Fruit fly (Drosophila melanogaster) whole organism, embryonic: ENCODE data around the gene CG7601.

Experiments used
- Atf6 ChIP-seq: fragments of 200-800 bp; sonication (Bioruptor generic); IDR thresholded peaks from 2 replicates; pipeline ENCODE4 v1.3.6; 2022; ENCODE audit warnings: missing biosample characterization, missing genetic modification characterization
- B-H2 ChIP-seq: fragments of 200-800 bp; sonication (Bioruptor generic); optimal IDR thresholded peaks from 2 replicates; lab custom pipeline; 2018; ENCODE audit warnings: missing biosample characterization, mild to moderate bottlenecking, missing genetic modification characterization
- BEAF-32 ChIP-seq: fragments of 200-800 bp; sonication (Bioruptor generic); optimal IDR thresholded peaks from 3 replicates; lab custom pipeline; 2017; ENCODE audit warnings: missing biosample characterization, missing genetic modification characterization, mild to moderate bottlenecking, moderate library complexity, missing genetic modification reagents
- Bdp1 ChIP-seq: fragments of 200-800 bp; sonication (Bioruptor generic); optimal IDR thresholded peaks from 3 replicates; lab custom pipeline; 2016; ENCODE audit warnings: missing biosample characterization, missing genetic modification characterization
- BtbVII ChIP-seq: fragments of 200-800 bp; sonication (Bioruptor generic); optimal IDR thresholded peaks from 3 replicates; lab custom pipeline; 2017; ENCODE audit warnings: missing biosample characterization, mild to moderate bottlenecking, missing genetic modification characterization
- CG11398 ChIP-seq: fragments of 200-800 bp; sonication (Bioruptor generic); optimal IDR thresholded peaks from 2 replicates; lab custom pipeline; 2016; ENCODE audit warnings: missing biosample characterization, missing genetic modification characterization
- CG13894 ChIP-seq: fragments of 200-800 bp; sonication (Bioruptor generic); optimal IDR thresholded peaks from 3 replicates; lab custom pipeline; 2018; ENCODE audit warnings: missing biosample characterization, mild to moderate bottlenecking, missing genetic modification characterization, moderate library complexity
- CG14050 ChIP-seq: fragments of 200-800 bp; sonication (Bioruptor generic); IDR thresholded peaks from 3 replicates; pipeline ENCODE4 v1.3.6; 2022; ENCODE audit warnings: missing biosample characterization, missing genetic modification characterization
- CG17361 ChIP-seq: fragments of 200-800 bp; sonication (Bioruptor generic); IDR thresholded peaks from 3 replicates; pipeline ENCODE4 v1.3.6; 2022; ENCODE audit warnings: missing biosample characterization, missing genetic modification characterization
- CG17612 ChIP-seq: fragments of 200-800 bp; sonication (Bioruptor generic); IDR thresholded peaks from 2 replicates; pipeline ENCODE4 v1.3.6; 2022; ENCODE audit warnings: missing biosample characterization, missing genetic modification characterization
- CG17802 ChIP-seq: fragments of 200-800 bp; sonication (Bioruptor generic); optimal IDR thresholded peaks from 2 replicates; lab custom pipeline; 2018; ENCODE audit warnings: missing biosample characterization, mild to moderate bottlenecking, missing genetic modification characterization, moderate library complexity
- CG17829 ChIP-seq: fragments of 200-800 bp; optimal IDR thresholded peaks from 2 replicates; lab custom pipeline; 2019; ENCODE audit warnings: missing biosample characterization, mild to moderate bottlenecking, missing genetic modification characterization, moderate library complexity
- CG2202 ChIP-seq: fragments of 200-800 bp; sonication (Bioruptor generic); optimal IDR thresholded peaks from 2 replicates; lab custom pipeline; 2018; ENCODE audit warnings: missing biosample characterization, mild to moderate bottlenecking, missing genetic modification characterization
- CG32532 ChIP-seq: fragments of 200-800 bp; sonication (Bioruptor generic); IDR thresholded peaks from 2 replicates; pipeline ENCODE4 v1.3.6; 2022; ENCODE audit warnings: missing biosample characterization, missing genetic modification characterization
- CG33213 ChIP-seq: fragments of 200-800 bp; sonication (Bioruptor generic); optimal IDR thresholded peaks from 3 replicates; lab custom pipeline; 2016; ENCODE audit warnings: missing biosample characterization, missing genetic modification characterization
- CG34422 ChIP-seq: fragments of 200-800 bp; sonication (Bioruptor generic); IDR thresholded peaks from 3 replicates; pipeline ENCODE4 v1.3.6; 2022; ENCODE audit warnings: missing biosample characterization, missing genetic modification characterization
- CG4404 ChIP-seq: fragments of 200-800 bp; sonication (Bioruptor generic); IDR thresholded peaks from 2 replicates; pipeline ENCODE4 v1.3.6; 2022; ENCODE audit warnings: missing biosample characterization, missing genetic modification characterization
- CG6765 ChIP-seq: fragments of 200-800 bp; sonication (Bioruptor generic); optimal IDR thresholded peaks from 3 replicates; lab custom pipeline; 2017; ENCODE audit warnings: missing biosample characterization, mild to moderate bottlenecking, missing genetic modification characterization
- CG6854 ChIP-seq: fragments of 200-800 bp; sonication (Bioruptor generic); optimal IDR thresholded peaks from 3 replicates; lab custom pipeline; 2017; ENCODE audit warnings: missing biosample characterization, mild to moderate bottlenecking, missing genetic modification characterization
- CG7372 ChIP-seq: fragments of 200-800 bp; sonication (Bioruptor generic); IDR thresholded peaks from 2 replicates; pipeline ENCODE4 v1.3.6; 2022; ENCODE audit warnings: missing biosample characterization, missing genetic modification characterization
- CG7963 ChIP-seq: fragments of 200-800 bp; sonication (Bioruptor generic); IDR thresholded peaks from 3 replicates; pipeline ENCODE4 v1.3.6; 2022; ENCODE audit warnings: missing biosample characterization, missing genetic modification characterization; ENCODE audit not compliant: partially characterized antibody
- Dll ChIP-seq: fragments of 200-800 bp; sonication (Bioruptor generic); IDR thresholded peaks from 4 replicates; pipeline ENCODE4 v1.3.6; 2022; ENCODE audit warnings: missing biosample characterization, missing genetic modification characterization; ENCODE audit not compliant: partially characterized antibody
- Dp ChIP-seq: fragments of 200-800 bp; sonication (Bioruptor generic); optimal IDR thresholded peaks from 2 replicates; lab custom pipeline; 2018; ENCODE audit warnings: missing biosample characterization, mild to moderate bottlenecking, missing genetic modification characterization, moderate library complexity
- ERR ChIP-seq: fragments of 200-800 bp; sonication (Bioruptor generic); optimal IDR thresholded peaks from 2 replicates; lab custom pipeline; 2016; ENCODE audit warnings: missing biosample characterization, missing genetic modification characterization
- MTF-1 ChIP-seq: fragments of 200-800 bp; sonication (Bioruptor generic); optimal IDR thresholded peaks from 2 replicates; lab custom pipeline; 2018; ENCODE audit warnings: missing biosample characterization, mild to moderate bottlenecking, missing genetic modification characterization, borderline replicate concordance
- NFAT ChIP-seq: fragments of 200-800 bp; sonication (Bioruptor generic); IDR thresholded peaks from 2 replicates; pipeline ENCODE4 v1.3.6; 2022; ENCODE audit warnings: missing biosample characterization, missing genetic modification characterization
- Nf-YA ChIP-seq: fragments of 200-800 bp; sonication (Bioruptor generic); IDR thresholded peaks from 2 replicates; pipeline ENCODE4 v1.3.6; 2022; ENCODE audit warnings: missing biosample characterization, missing genetic modification characterization
- Optix ChIP-seq: fragments of 200-800 bp; sonication (Bioruptor generic); IDR thresholded peaks from 3 replicates; pipeline ENCODE4 v1.3.6; 2022; ENCODE audit warnings: missing biosample characterization, missing genetic modification characterization
- Pdp1 ChIP-seq, 2 experiments: fragments of 200-800 bp; sonication (Bioruptor generic); optimal IDR thresholded peaks; 3 replicates each; lab custom pipeline; 2016; ENCODE audit warnings: missing biosample characterization in 2 of 2, missing genetic modification characterization in 2 of 2, mild to moderate bottlenecking in 1 of 2, moderate library complexity in 1 of 2
- Ptx1 ChIP-seq: fragments of 200-800 bp; sonication (Bioruptor generic); IDR thresholded peaks from 2 replicates; pipeline ENCODE4 v1.3.6; 2022; ENCODE audit warnings: missing biosample characterization, missing genetic modification characterization
- Sox100B ChIP-seq: fragments of 200-800 bp; sonication (Bioruptor generic); optimal IDR thresholded peaks from 3 replicates; lab custom pipeline; 2018; ENCODE audit warnings: missing biosample characterization, mild to moderate bottlenecking, missing genetic modification characterization
- Sry-β ChIP-seq: fragments of 200-800 bp; sonication (Bioruptor generic); optimal IDR thresholded peaks from 2 replicates; lab custom pipeline; 2018; ENCODE audit warnings: missing biosample characterization, mild to moderate bottlenecking, missing genetic modification characterization, moderate library complexity
- Trl ChIP-seq, 3 experiments: fragments of >200 bp in 2 of 3; fragments of 200-800 bp in 1 of 3; sonication (Bioruptor generic) in 1 of 3; optimal IDR thresholded peaks; 2 replicates in 1 of 3; 3 replicates in 2 of 3; lab custom pipeline; 2016 to 2017; ENCODE audit warnings: missing biosample characterization in 1 of 3, missing genetic modification characterization in 1 of 3
- YL-1 ChIP-seq: fragments of 200-800 bp; sonication (Bioruptor generic); optimal IDR thresholded peaks from 3 replicates; lab custom pipeline; 2017; ENCODE audit warnings: missing biosample characterization, mild to moderate bottlenecking, missing genetic modification characterization
- aop ChIP-seq: fragments of 200-800 bp; sonication (Bioruptor generic); IDR thresholded peaks from 2 replicates; pipeline ENCODE4 v1.3.6; 2022; ENCODE audit warnings: missing biosample characterization, missing genetic modification characterization
- az2 ChIP-seq: fragments of 200-800 bp; sonication (Bioruptor generic); optimal IDR thresholded peaks from 3 replicates; lab custom pipeline; 2016; ENCODE audit warnings: missing biosample characterization, missing genetic modification characterization
- fd3F ChIP-seq: fragments of 200-800 bp; sonication (Bioruptor generic); optimal IDR thresholded peaks from 2 replicates; lab custom pipeline; 2018; ENCODE audit warnings: missing biosample characterization, mild to moderate bottlenecking, missing genetic modification characterization, moderate library complexity
- fu2 ChIP-seq: fragments of 200-800 bp; sonication (Bioruptor generic); optimal IDR thresholded peaks from 2 replicates; lab custom pipeline; 2016; ENCODE audit warnings: missing biosample characterization, missing genetic modification characterization
- gem ChIP-seq: fragments of 200-800 bp; sonication (Bioruptor generic); optimal IDR thresholded peaks from 2 replicates; lab custom pipeline; 2019; ENCODE audit warnings: missing biosample characterization, mild to moderate bottlenecking, missing genetic modification characterization, moderate library complexity
- jing ChIP-seq: fragments of 200-800 bp; sonication (Bioruptor generic); optimal IDR thresholded peaks from 2 replicates; lab custom pipeline; 2018; ENCODE audit warnings: missing biosample characterization, mild to moderate bottlenecking, missing genetic modification characterization
- lilli ChIP-seq: fragments of 200-800 bp; sonication (Bioruptor generic); optimal IDR thresholded peaks from 3 replicates; lab custom pipeline; 2016; ENCODE audit warnings: missing biosample characterization, missing genetic modification characterization
- maf-S ChIP-seq: fragments of 200-800 bp; sonication (Bioruptor generic); optimal IDR thresholded peaks from 2 replicates; lab custom pipeline; 2016; ENCODE audit warnings: missing biosample characterization, missing genetic modification characterization
- p53 ChIP-seq: fragments of 200-800 bp; sonication (Bioruptor generic); optimal IDR thresholded peaks from 2 replicates; lab custom pipeline; 2016; ENCODE audit warnings: missing biosample characterization, missing genetic modification characterization
- pb ChIP-seq: fragments of 200-800 bp; sonication (Bioruptor generic); optimal IDR thresholded peaks from 3 replicates; lab custom pipeline; 2016; ENCODE audit warnings: missing biosample characterization, missing genetic modification characterization
- ranshi ChIP-seq: fragments of 200-800 bp; sonication (Bioruptor generic); IDR thresholded peaks from 2 replicates; pipeline ENCODE4 v1.3.6; 2022; ENCODE audit warnings: missing biosample characterization, missing genetic modification characterization
- ro ChIP-seq: fragments of 200-800 bp; sonication (Bioruptor generic); IDR thresholded peaks from 2 replicates; pipeline ENCODE4 v1.3.6; 2022; ENCODE audit warnings: missing biosample characterization, missing genetic modification characterization
- shn ChIP-seq: fragments of 200-800 bp; sonication (Bioruptor generic); optimal IDR thresholded peaks from 3 replicates; lab custom pipeline; 2016; ENCODE audit warnings: missing biosample characterization, missing genetic modification characterization
- slou ChIP-seq: fragments of 200-800 bp; sonication (Bioruptor generic); optimal IDR thresholded peaks from 3 replicates; lab custom pipeline; 2016; ENCODE audit warnings: missing biosample characterization, missing genetic modification characterization
- trem ChIP-seq: fragments of 200-800 bp; optimal IDR thresholded peaks from 3 replicates; lab custom pipeline; 2019; ENCODE audit warnings: missing biosample characterization, mild to moderate bottlenecking, missing genetic modification characterization, moderate library complexity
- vfl ChIP-seq: fragments of 200-800 bp; sonication (Bioruptor generic); optimal IDR thresholded peaks from 2 replicates; lab custom pipeline; 2016; ENCODE audit warnings: missing biosample characterization, missing genetic modification characterization
- wek ChIP-seq: fragments of 200-800 bp; sonication (Bioruptor generic); optimal IDR thresholded peaks from 3 replicates; lab custom pipeline; 2018; ENCODE audit warnings: missing biosample characterization, mild to moderate bottlenecking, missing genetic modification characterization, moderate library complexity

CG7601 gene

dm6 chr3R:29782367-29782766 lies 45.8 kb upstream of the CG7601 start (continued):
- no peak for TF ChIP-seq slou (GFP tag; lab: Kevin White, UChicago)
- TF ChIP-seq pb (GFP tag; lab: Kevin White, UChicago): no peak
- TF ChIP-seq CG17361 (GFP tag; lab: Robert Waterston, UW): no peak
- TF ChIP-seq vfl: no peak
- TF ChIP-seq CG11398 (GFP tag; lab: Kevin White, UChicago): no peak
- peak; percentile 40; the same call in 1 of the 4 replicates for TF ChIP-seq Dll (GFP tag; lab: Robert Waterston, UW)
- no peak for TF ChIP-seq fu2 (GFP tag; lab: Kevin White, UChicago)
- TF ChIP-seq Pdp1 (GFP tag; optimal IDR thresholded peaks at IDR 0.05; lab: Kevin White, UChicago): no peak
- no peak for TF ChIP-seq CG17612 (GFP tag; lab: Robert Waterston, UW)
- TF ChIP-seq Dp (GFP tag; lab: Kevin White, UChicago): no peak
- no peak for TF ChIP-seq BEAF-32 (GFP tag; lab: Kevin White, UChicago)
- TF ChIP-seq MTF-1 (GFP tag; lab: Kevin White, UChicago): peak; percentile 37
- TF ChIP-seq CG32532 (GFP tag; lab: Robert Waterston, UW): peak; percentile 57; the same call in 1 of the 2 replicates
- TF ChIP-seq CG2202: no peak
- peak; percentile 48; the same call in 1 of the 3 replicates for TF ChIP-seq CG34422 (GFP tag; lab: Robert Waterston, UW)
- peak; percentile 61 for TF ChIP-seq NFAT
- no peak for TF ChIP-seq trem (tag; lab: Kevin White, UChicago)
- TF ChIP-seq Atf6 (GFP tag; lab: Robert Waterston, UW): no peak; the same call in 1 of the 2 replicates
- TF ChIP-seq Bdp1: no peak
- TF ChIP-seq Sry-β (GFP tag; lab: Kevin White, UChicago): no peak
- no peak for TF ChIP-seq YL-1 (GFP tag; lab: Kevin White, UChicago)
- no peak for TF ChIP-seq p53 (GFP tag; lab: Kevin White, UChicago)
- no peak for TF ChIP-seq Sox100B (GFP tag; lab: Kevin White, UChicago)
- TF ChIP-seq jing (GFP tag; lab: Kevin White, UChicago): no peak
- peak; percentile 34; the same call in 1 of the 2 replicates for TF ChIP-seq ranshi (GFP tag; lab: Robert Waterston, UW)
- TF ChIP-seq CG33213: no peak
- TF ChIP-seq wek (GFP tag; lab: Kevin White, UChicago): no peak
- TF ChIP-seq CG6854 (GFP tag; lab: Kevin White, UChicago): peak; percentile 20
- TF ChIP-seq Trl (optimal IDR thresholded peaks at IDR 0.05; lab: Kevin White, UChicago): peak; percentile 80 to 95
- peak; percentile 20 for TF ChIP-seq Trl (GFP tag; optimal IDR thresholded peaks at IDR 0.05; lab: Kevin White, UChicago)
- TF ChIP-seq shn (GFP tag; lab: Kevin White, UChicago): no peak
- TF ChIP-seq ro (GFP tag; lab: Robert Waterston, UW): no peak
- TF ChIP-seq BtbVII (GFP tag; lab: Kevin White, UChicago): peak; percentile 23
- TF ChIP-seq CG7963 (GFP tag; lab: Robert Waterston, UW): 0 out of 3 replicates have a peak, but pooled peaks have one; percentile 37
- TF ChIP-seq Nf-YA (GFP tag; lab: Robert Waterston, UW): 0 out of 2 replicates have a peak, but pooled peaks have one; percentile 14
- TF ChIP-seq CG13894: peak; percentile 63
- TF ChIP-seq CG7372 (GFP tag; lab: Robert Waterston, UW): no peak
- TF ChIP-seq CG6765 (GFP tag; lab: Kevin White, UChicago): peak; percentile 44
- no peak for TF ChIP-seq CG17829 (tag; lab: Kevin White, UChicago)
- no peak for TF ChIP-seq fd3F (GFP tag; lab: Kevin White, UChicago)
- no peak for TF ChIP-seq az2 (GFP tag; lab: Kevin White, UChicago)
- no peak for TF ChIP-seq CG17802
- no peak for TF ChIP-seq CG4404 (GFP tag; lab: Robert Waterston, UW)
- TF ChIP-seq gem: no peak
- no peak for TF ChIP-seq aop
- TF ChIP-seq Ptx1: no peak
- no peak; the same call in 2 of the 3 replicates for TF ChIP-seq CG14050 (GFP tag; lab: Robert Waterston, UW)
- TF ChIP-seq ERR: peak; percentile 16
- no peak for TF ChIP-seq Optix
- TF ChIP-seq B-H2 (GFP tag; lab: Kevin White, UChicago): no peak
- no peak for TF ChIP-seq lilli (GFP tag; lab: Kevin White, UChicago)
- TF ChIP-seq maf-S (GFP tag; lab: Kevin White, UChicago): no peak
